Fruit fly (Drosophila melanogaster) whole organism, larva: ENCODE measurements around the gene aph-1.

ENCODE experiments used
- noc ChIP-seq: fragments of 200-800 bp; sonication (Bioruptor generic); optimal IDR thresholded peaks from 3 replicates; lab custom pipeline; 2019; ENCODE audit warnings: missing biosample characterization, mild to moderate bottlenecking, missing genetic modification characterization, moderate library complexity

The aph-1 gene

dm6 chr2L:2765659-2766373 lies at the start of gene aph-1, which contains the start of gene Snx21:
aph-1 (plus strand) TSS chr2L:2766233.
Snx21 (minus strand) TSS chr2L:2765665.
- peak; percentile 94 for TF ChIP-seq noc (tag; lab: Kevin White, UChicago)

- TF ChIP-seq noc (tag; lab: Kevin White, UChicago) = no peak
Measured at dm6 chr2L:2720368-2720767, 45.7 kb upstream of the aph-1 start.

- TF ChIP-seq noc (tag; lab: Kevin White, UChicago) = no peak
Measured at dm6 chr2L:2721317-2721716, 44.7 kb upstream of the aph-1 start.

dm6 chr2L:2723100-2723499 lies 42.9 kb upstream of the aph-1 start:
- no peak for TF ChIP-seq noc (tag; lab: Kevin White, UChicago)

dm6 chr2L:2724459-2724858 lies 41.6 kb upstream of the aph-1 start:
- TF ChIP-seq noc (tag; lab: Kevin White, UChicago) = no peak

- TF ChIP-seq noc (tag; lab: Kevin White, UChicago) = no peak
Measured at dm6 chr2L:2725374-2725773, 40.7 kb upstream of the aph-1 start, which contains the start of gene CG31689. CG31689 (plus strand) TSS chr2L:2725674.

dm6 chr2L:2727364-2727763 lies 38.7 kb upstream of the aph-1 start:
- TF ChIP-seq noc (tag; lab: Kevin White, UChicago) = no peak

- TF ChIP-seq noc (tag; lab: Kevin White, UChicago) = no peak
Measured at dm6 chr2L:2727812-2728211, 38.2 kb upstream of the aph-1 start.

- TF ChIP-seq noc (tag; lab: Kevin White, UChicago) = no peak
Measured at dm6 chr2L:2728577-2728976, 37.5 kb upstream of the aph-1 start.

dm6 chr2L:2729882-2730281 lies 36.2 kb upstream of the aph-1 start:
- TF ChIP-seq noc (tag; lab: Kevin White, UChicago) = no peak

dm6 chr2L:2730756-2731155 lies 35.3 kb upstream of the aph-1 start:
- TF ChIP-seq noc (tag; lab: Kevin White, UChicago) = no peak

- no peak for TF ChIP-seq noc (tag; lab: Kevin White, UChicago)
Measured at dm6 chr2L:2731370-2732138, 34.5 kb upstream of the aph-1 start.

dm6 chr2L:2732139-2732830 lies 33.7 kb upstream of the aph-1 start:
- TF ChIP-seq noc (tag; lab: Kevin White, UChicago) = no peak

- peak; percentile 90 for TF ChIP-seq noc (tag; lab: Kevin White, UChicago)
Measured at dm6 chr2L:2734215-2734614, 31.8 kb upstream of the aph-1 start.

dm6 chr2L:2734946-2735345 lies 31.1 kb upstream of the aph-1 start:
- TF ChIP-seq noc (tag; lab: Kevin White, UChicago) = no peak

- no peak for TF ChIP-seq noc (tag; lab: Kevin White, UChicago)
Measured at dm6 chr2L:2735539-2735938, 30.5 kb upstream of the aph-1 start.
